Worm (Caenorhabditis elegans): ENCODE data around the gene sdf-9.

The sdf-9 gene

ce11 chrV:20782188-20782587 lies 15.8 kb upstream of the sdf-9 start (continued):
- TF ChIP-seq egl-27 (tag; optimal IDR thresholded peaks at IDR 0.05) (no peak), hlh-30 (tag; optimal IDR thresholded peaks at IDR 0.05; ENCODE audit: insufficient read depth) (peak; percentile 84), ZK337.2 (GFP tag; IDR thresholded peaks at IDR 0.05) (no peak), ceh-20 (GFP tag; IDR thresholded peaks at IDR 0.05) (no peak), mes-2 (tag; optimal IDR thresholded peaks at IDR 0.05; ENCODE audit: poor library complexity, severe bottlenecking) (no peak), snpc-4 (tag; optimal IDR thresholded peaks at IDR 0.05) (no peak), ceh-82 (tag; optimal IDR thresholded peaks at IDR 0.05) (no peak), zfp-3 (GFP tag; conservative IDR thresholded peaks at IDR 0.05) (no peak), unc-39 (tag; optimal IDR thresholded peaks at IDR 0.05) (no peak), nhr-77 (tag; optimal IDR thresholded peaks at IDR 0.05) (no peak), zfp-2 (tag; optimal IDR thresholded peaks at IDR 0.05) (no peak), zip-11 (GFP tag; IDR thresholded peaks at IDR 0.05) (no peak), ceh-62 (tag; optimal IDR thresholded peaks at IDR 0.05) (no peak), nhr-41 (GFP tag; IDR thresholded peaks at IDR 0.05) (no peak), lin-13 (GFP tag; optimal IDR thresholded peaks at IDR 0.05) (no peak), spr-1 (tag; optimal IDR thresholded peaks at IDR 0.05) (no peak), cey-2 (tag; optimal IDR thresholded peaks at IDR 0.05; ENCODE audit: borderline replicate concordance, insufficient read depth) (no peak), F26F4.8 (GFP tag; conservative IDR thresholded peaks at IDR 0.05) (no peak), vab-7 (GFP tag; IDR thresholded peaks at IDR 0.05) (no peak; the same call in 1 of the 2 replicates), daf-19 (GFP tag; conservative IDR thresholded peaks at IDR 0.05) (no peak), lim-7 (GFP tag; IDR thresholded peaks at IDR 0.05) (no peak), rbr-2 (tag; optimal IDR thresholded peaks at IDR 0.05) (peak; percentile 47), nhr-28 (tag; optimal IDR thresholded peaks at IDR 0.05) (no peak), hlh-11 (tag; optimal IDR thresholded peaks at IDR 0.05) (peak; percentile 43), madf-9 (GFP tag; conservative IDR thresholded peaks at IDR 0.05) (no peak), aly-2 (tag; optimal IDR thresholded peaks at IDR 0.05) (no peak), dpl-1 (GFP tag; optimal IDR thresholded peaks at IDR 0.05) (no peak), ceh-44 (GFP tag; IDR thresholded peaks at IDR 0.05) (no peak), ctbp-1 (GFP tag; IDR thresholded peaks at IDR 0.05) (peak; percentile 83), nhr-76 (tag; optimal IDR thresholded peaks at IDR 0.05) (no peak), zip-2 (tag; optimal IDR thresholded peaks at IDR 0.05) (no peak), ZK546.5 (tag; optimal IDR thresholded peaks at IDR 0.05) (no peak), Y48G9A.11 (GFP tag; IDR thresholded peaks at IDR 0.05) (no peak), gei-8 (GFP tag; optimal IDR thresholded peaks at IDR 0.05) (no peak), mdt-29 (GFP tag; IDR thresholded peaks at IDR 0.05) (no peak), unc-130 (GFP tag; optimal IDR thresholded peaks at IDR 0.05) (no peak), jun-1 (tag; optimal IDR thresholded peaks at IDR 0.05) (no peak), fkh-10 (GFP tag; optimal IDR thresholded peaks at IDR 0.05) (peak; percentile 98), lin-38 (GFP tag; IDR thresholded peaks at IDR 0.05) (0 out of 2 replicates have a peak, but pooled peaks have one; percentile 19), daf-8 (GFP tag; IDR thresholded peaks at IDR 0.05) (no peak), T26A8.4 (GFP tag; IDR thresholded peaks at IDR 0.05) (no peak), F49E8.2 (tag; optimal IDR thresholded peaks at IDR 0.05; ENCODE audit: borderline replicate concordance) (no peak), madf-5 (GFP tag; IDR thresholded peaks at IDR 0.05) (no peak), nhr-6 (tag; optimal IDR thresholded peaks at IDR 0.05) (no peak), mdl-1 (tag; optimal IDR thresholded peaks at IDR 0.05) (peak; percentile 20 to 86), hif-1 (tag; optimal IDR thresholded peaks at IDR 0.05) (peak in 1 of 2 experiments; percentile 70), lin-39 (tag; optimal IDR thresholded peaks at IDR 0.05) (no peak), dmd-6 (GFP tag; IDR thresholded peaks at IDR 0.05) (peak; percentile 22; the same call in 1 of the 2 replicates), nhr-11 (tag; optimal IDR thresholded peaks at IDR 0.05) (peak; percentile 43), mep-1 (tag; optimal IDR thresholded peaks at IDR 0.05) (peak; percentile 82), dve-1 (tag; optimal IDR thresholded peaks at IDR 0.05; ENCODE audit: insufficient read depth) (no peak), fos-1 (tag; optimal IDR thresholded peaks at IDR 0.05) (no peak)
